Worm (Caenorhabditis elegans): ENCODE measurements around the gene ZK899.3.
A peak's percentile ranks its signal among the peaks of the same experiment; 100 is the strongest.
"Not testable (repeated sequence)": the region's sequence is repeated elsewhere in the genome, so short reads cannot be mapped to it uniquely, and the experiment has no call there.

Gene ZK899.3

ce11 chrX:9451944-9452453, 949 bp upstream of the ZK899.3 start, which contains the start of gene ZK899.2:
ZK899.2 (minus strand) TSS chrX:9451994.
- TF ChIP-seq vab-15 (tag; optimal IDR thresholded peaks at IDR 0.05) (no peak), pqm-1 (tag; optimal IDR thresholded peaks at IDR 0.05) (no peak), nhr-84 (tag; optimal IDR thresholded peaks at IDR 0.05) (no peak), zip-4 (GFP tag; optimal IDR thresholded peaks at IDR 0.05) (no peak)

DNA sequence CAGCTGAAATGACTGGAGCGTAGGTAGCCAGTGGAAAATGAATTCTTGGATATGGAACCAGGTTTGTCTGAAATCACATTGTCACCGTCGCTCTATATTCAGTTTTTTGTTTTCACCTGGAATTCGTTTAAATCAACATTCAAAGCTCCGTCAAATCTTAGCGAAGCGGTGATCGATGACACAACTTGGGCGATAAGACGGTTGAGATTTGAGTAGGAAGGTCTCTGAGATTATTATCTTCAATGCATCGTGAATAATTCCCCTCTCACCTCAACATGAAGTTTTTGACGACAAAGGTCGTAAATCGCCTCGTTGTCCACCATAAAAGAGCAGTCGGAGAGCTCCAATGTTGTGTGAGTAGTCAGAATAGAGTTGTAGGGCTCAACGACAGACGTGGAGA, 3.6 kb downstream of the ZK899.3 start:
- TF ChIP-seq nhr-85 (tag) (peak; percentile 8), snu-23 (GFP tag; optimal IDR thresholded peaks at IDR 0.05) (no peak)

ce11 chrX:9458142-9458541, 5.2 kb downstream of the ZK899.3 start, which contains the start of gene tba-8:
tba-8 (minus strand) TSS chrX:9458348.
- TF ChIP-seq skn-1 (tag; optimal IDR thresholded peaks at IDR 0.05), result no peak
- peak; percentile 19 for TF ChIP-seq blmp-1 (tag; optimal IDR thresholded peaks at IDR 0.05)
- TF ChIP-seq ztf-11 (tag; optimal IDR thresholded peaks at IDR 0.05), result no peak
- TF ChIP-seq xbp-1 (tag; optimal IDR thresholded peaks at IDR 0.05), result no peak
- no peak for TF ChIP-seq lin-35 (GFP tag; optimal IDR thresholded peaks at IDR 0.05)
- TF ChIP-seq nhr-77 (tag; optimal IDR thresholded peaks at IDR 0.05), result no peak
- TF ChIP-seq lin-14 (GFP tag; optimal IDR thresholded peaks at IDR 0.05), result peak; percentile 25
- TF ChIP-seq unc-98 (GFP tag; IDR thresholded peaks at IDR 0.05), result no peak
- TF ChIP-seq nhr-12 (tag; optimal IDR thresholded peaks at IDR 0.05), result no peak
- TF ChIP-seq nhr-85 (tag), result peak; percentile 79
- no peak for TF ChIP-seq efl-3 (GFP tag; optimal IDR thresholded peaks at IDR 0.05)
- TF ChIP-seq ceh-63 (GFP tag; optimal IDR thresholded peaks at IDR 0.05), result no peak
- TF ChIP-seq unc-86 (tag; optimal IDR thresholded peaks at IDR 0.05), result no peak
- no peak for TF ChIP-seq ceh-8 (GFP tag; optimal IDR thresholded peaks at IDR 0.05)
- TF ChIP-seq mab-9 (GFP tag; IDR thresholded peaks at IDR 0.05), result no peak
- no peak for TF ChIP-seq alr-1 (tag; optimal IDR thresholded peaks at IDR 0.05; ENCODE audit: borderline replicate concordance)
- no peak for TF ChIP-seq fkh-4 (tag; optimal IDR thresholded peaks at IDR 0.05; ENCODE audit: borderline replicate concordance)
- no peak for TF ChIP-seq isw-1 (GFP tag; IDR thresholded peaks at IDR 0.05)
- TF ChIP-seq pag-3 (tag; optimal IDR thresholded peaks at IDR 0.05; ENCODE audit: borderline replicate concordance, insufficient read depth), result no peak
- no peak for TF ChIP-seq jun-1 (tag; optimal IDR thresholded peaks at IDR 0.05)
- TF ChIP-seq nhr-76 (tag; optimal IDR thresholded peaks at IDR 0.05), result no peak
- no peak for TF ChIP-seq ceh-88 (GFP tag; IDR thresholded peaks at IDR 0.05)

DNA sequence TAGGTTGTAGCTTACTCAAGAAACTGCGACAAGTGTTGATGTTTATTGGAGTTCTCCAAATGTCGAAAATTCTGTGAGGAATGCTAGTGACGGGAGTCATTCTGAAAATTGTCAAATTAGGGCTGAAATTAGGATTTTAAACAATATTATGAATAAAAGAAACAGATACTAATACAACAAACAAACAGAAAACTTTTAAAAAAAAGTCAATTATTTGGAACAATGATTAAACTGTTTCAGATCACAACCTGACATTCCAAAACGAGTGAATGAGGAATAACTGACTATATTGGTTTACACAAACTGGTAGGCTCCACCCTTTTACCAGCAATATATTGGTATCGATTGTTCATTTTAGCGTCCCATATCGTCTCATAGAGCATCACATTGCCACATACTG, 7.9 kb downstream of the ZK899.3 start, which contains the start of gene ZK899.5:
Gene ZK899.5 (minus strand): TSS at position 101 of the 400 bp plus-strand sequence.
- TF ChIP-seq hlh-17 (GFP tag; optimal IDR thresholded peaks at IDR 0.05; ENCODE audit: borderline replicate concordance); ces-1 (GFP tag; optimal IDR thresholded peaks at IDR 0.05); irx-1 (tag; optimal IDR thresholded peaks at IDR 0.05): not testable (repeated sequence)

DNA sequence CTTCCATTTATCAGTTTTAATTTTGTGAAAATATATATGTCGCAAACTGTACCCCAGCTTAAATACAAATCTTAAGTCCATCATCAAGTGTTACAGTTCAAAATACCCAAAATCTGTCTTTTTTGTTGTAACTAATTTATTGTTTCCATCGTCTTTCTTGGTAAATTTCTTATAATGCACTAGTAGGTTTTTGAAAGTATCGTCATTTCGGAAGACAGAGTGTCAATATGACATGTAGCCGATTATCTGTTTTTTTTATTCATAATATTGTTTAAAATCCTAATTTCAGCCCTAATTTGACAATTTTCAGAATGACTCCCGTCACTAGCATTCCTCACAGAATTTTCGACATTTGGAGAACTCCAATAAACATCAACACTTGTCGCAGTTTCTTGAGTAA, 10.1 kb downstream of the ZK899.3 start, which contains the start of gene ZK899.6:
Gene ZK899.6 (plus strand): TSS at position 301 of the 400 bp plus-strand sequence.
- not testable (repeated sequence) for TF ChIP-seq dpl-1 (GFP tag; optimal IDR thresholded peaks at IDR 0.05); swsn-7 (tag; optimal IDR thresholded peaks at IDR 0.05); vab-15 (tag; optimal IDR thresholded peaks at IDR 0.05)

DNA sequence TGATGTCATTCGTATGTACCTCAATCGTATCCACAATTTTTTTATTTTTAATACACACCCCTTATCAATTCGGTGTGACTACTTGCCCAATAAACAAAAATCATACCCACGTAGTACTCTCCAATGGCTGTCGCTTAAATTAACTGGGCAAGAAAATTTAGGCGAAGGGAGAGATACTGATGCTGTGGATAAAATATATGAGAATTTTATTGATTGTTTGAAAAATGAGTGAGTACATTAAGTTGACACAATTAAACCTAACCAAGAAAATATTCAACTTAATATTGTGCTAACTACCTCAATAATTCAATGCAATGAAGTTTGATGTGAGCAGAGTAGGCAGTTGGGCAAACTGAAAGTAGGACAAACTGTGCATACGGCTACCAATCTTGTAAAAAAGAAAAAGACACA, 12.8 kb downstream of the ZK899.3 start:
- TF ChIP-seq nhr-71 (tag; optimal IDR thresholded peaks at IDR 0.05) (peak; percentile 99), C04F5.9 (tag; optimal IDR thresholded peaks at IDR 0.05) (peak; percentile 92), ceh-8 (GFP tag; optimal IDR thresholded peaks at IDR 0.05) (peak; percentile 99), lsy-2 (tag; optimal IDR thresholded peaks at IDR 0.05) (peak; percentile 95 to 96), snu-23 (GFP tag; optimal IDR thresholded peaks at IDR 0.05) (peak; percentile 100), zip-4 (GFP tag; optimal IDR thresholded peaks at IDR 0.05) (peak; percentile 97), aha-1 (tag; optimal IDR thresholded peaks at IDR 0.05) (peak; percentile 85), fkh-8 (tag; optimal IDR thresholded peaks at IDR 0.05) (peak; percentile 96), lir-3 (tag; optimal IDR thresholded peaks at IDR 0.05; ENCODE audit: poor library complexity) (peak; percentile 94), ztf-11 (tag; optimal IDR thresholded peaks at IDR 0.05) (peak; percentile 79 to 96), zag-1 (tag; optimal IDR thresholded peaks at IDR 0.05) (peak; percentile 97), swsn-7 (tag; optimal IDR thresholded peaks at IDR 0.05) (peak; percentile 99), nhr-28 (tag; optimal IDR thresholded peaks at IDR 0.05) (peak; percentile 74), fkh-10 (GFP tag; optimal IDR thresholded peaks at IDR 0.05) (peak; percentile 100), tlp-1 (tag; optimal IDR thresholded peaks at IDR 0.05) (no peak), dsc-1 (tag; optimal IDR thresholded peaks at IDR 0.05) (peak; percentile 100)

All from whole organism, L1 larva.